Fruit fly (Drosophila melanogaster): ENCODE measurements around the gene caup.

DNA sequence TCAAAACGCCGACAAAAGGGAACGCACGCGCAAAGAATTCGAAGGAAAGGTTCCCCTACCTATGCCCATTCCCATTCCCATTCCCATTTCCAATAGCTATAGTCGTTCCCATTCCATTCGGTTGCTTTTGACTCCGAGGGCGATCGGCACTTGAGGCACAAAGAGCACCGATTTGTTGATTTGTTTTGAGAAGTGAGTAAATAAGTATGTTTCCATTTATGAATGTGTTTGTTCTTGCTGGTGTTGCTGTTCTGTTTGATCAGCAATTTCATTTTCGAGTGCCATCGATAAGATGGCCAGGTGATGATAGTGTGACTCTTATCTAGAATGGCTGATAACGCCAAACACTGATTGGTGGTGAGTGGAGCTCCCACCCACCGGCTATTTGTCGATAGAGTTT, 3.1 kb upstream of the caup start:
- TF ChIP-seq dsx (GFP tag; optimal IDR thresholded peaks at IDR 0.05; ENCODE audit: poor library complexity, severe bottlenecking) (no peak), Lpt (GFP tag; optimal IDR thresholded peaks at IDR 0.05) (no peak)
